Worm (Caenorhabditis elegans) whole organism, late embryonic: Measurements from ENCODE around the gene idpb-4.

Source experiments
- C08G9.2 ChIP-seq: sonication (generic microtip); optimal IDR thresholded peaks from 2 replicates; lab custom pipeline; 2016; ENCODE audit warnings: mild to moderate bottlenecking, missing genetic modification characterization, moderate library complexity, missing compliant biosample characterization
- C38D4.7 ChIP-seq: fragments of 200-800 bp; sonication (Bioruptor generic); optimal IDR thresholded peaks from 2 replicates; lab custom pipeline; 2018; ENCODE audit warnings: mild to moderate bottlenecking, missing genetic modification characterization, moderate library complexity, missing compliant biosample characterization
- K02D7.2 ChIP-seq: sonication (generic microtip); optimal IDR thresholded peaks from 2 replicates; lab custom pipeline; 2017; ENCODE audit warnings: mild to moderate bottlenecking, missing genetic modification characterization, missing compliant biosample characterization
- ceh-18 ChIP-seq: sonication (generic microtip); optimal IDR thresholded peaks from 2 replicates; lab custom pipeline; 2016; ENCODE audit warnings: missing genetic modification characterization, missing compliant biosample characterization
- ceh-2 ChIP-seq: sonication (generic microtip); optimal IDR thresholded peaks from 2 replicates; lab custom pipeline; 2016; ENCODE audit warnings: missing genotype, missing genetic modification characterization, missing compliant biosample characterization
- ceh-24 ChIP-seq: sonication (generic microtip); optimal IDR thresholded peaks from 2 replicates; lab custom pipeline; 2016; ENCODE audit warnings: mild to moderate bottlenecking, missing genetic modification characterization, missing compliant biosample characterization
- ceh-30 ChIP-seq: fragments of 150-350 bp; optimal IDR thresholded peaks from 2 replicates; lab custom pipeline; 2014; ENCODE audit warnings: missing biosample characterization, missing genetic modification characterization
- ceh-45 ChIP-seq: fragments of 200-800 bp; sonication (Bioruptor generic); IDR thresholded peaks from 2 replicates; pipeline ENCODE4 v1.3.6; 2022; ENCODE audit warnings: missing genetic modification reagents, missing genetic modification characterization, missing compliant biosample characterization
- ceh-6 ChIP-seq: fragments of 200-800 bp; sonication (Bioruptor generic); optimal IDR thresholded peaks from 2 replicates; lab custom pipeline; 2018; ENCODE audit warnings: mild to moderate bottlenecking, missing genetic modification characterization, missing compliant biosample characterization
- che-1 ChIP-seq: sonication (generic microtip); optimal IDR thresholded peaks from 2 replicates; lab custom pipeline; 2016; ENCODE audit warnings: mild to moderate bottlenecking, missing genetic modification characterization, missing compliant biosample characterization
- dmd-4 ChIP-seq: sonication (generic microtip); optimal IDR thresholded peaks from 2 replicates; lab custom pipeline; 2016; ENCODE audit warnings: borderline replicate concordance, missing genetic modification characterization, missing compliant biosample characterization
- dve-1 ChIP-seq: sonication (generic microtip); optimal IDR thresholded peaks from 2 replicates; lab custom pipeline; 2017; ENCODE audit warnings: antibody characterized with exemption, mild to moderate bottlenecking, missing genetic modification characterization, missing compliant biosample characterization
- elt-2 ChIP-seq: sonication (generic microtip); optimal IDR thresholded peaks from 2 replicates; lab custom pipeline; 2016; ENCODE audit warnings: missing genetic modification reagents, missing genetic modification characterization, missing compliant biosample characterization
- ets-4 ChIP-seq: sonication (generic microtip); optimal IDR thresholded peaks from 2 replicates; lab custom pipeline; 2016; ENCODE audit warnings: missing genetic modification characterization, missing compliant biosample characterization
- eyg-1 ChIP-seq: sonication (generic microtip); optimal IDR thresholded peaks from 2 replicates; lab custom pipeline; 2016; ENCODE audit warnings: missing genotype, missing genetic modification characterization, missing compliant biosample characterization
- fax-1 ChIP-seq: sonication (generic microtip); optimal IDR thresholded peaks from 2 replicates; lab custom pipeline; 2016; ENCODE audit warnings: missing genotype, missing genetic modification characterization, missing compliant biosample characterization
- fkh-10 ChIP-seq: fragments of 150-350 bp; optimal IDR thresholded peaks from 2 replicates; lab custom pipeline; 2014; ENCODE audit warnings: missing biosample characterization, missing genetic modification reagents, missing genetic modification characterization
- fkh-6 ChIP-seq: sonication (generic microtip); optimal IDR thresholded peaks from 2 replicates; lab custom pipeline; 2016; ENCODE audit warnings: missing genetic modification characterization, missing compliant biosample characterization
- hlh-13 ChIP-seq: fragments of 200-800 bp; sonication (Bioruptor generic); optimal IDR thresholded peaks from 2 replicates; lab custom pipeline; 2018; ENCODE audit warnings: mild to moderate bottlenecking, missing genetic modification characterization, missing compliant biosample characterization
- hlh-15 ChIP-seq: sonication (generic microtip); optimal IDR thresholded peaks from 2 replicates; lab custom pipeline; 2016; ENCODE audit warnings: missing genetic modification characterization, missing compliant biosample characterization
- hlh-30 ChIP-seq: sonication (generic microtip); optimal IDR thresholded peaks from 2 replicates; lab custom pipeline; 2017; ENCODE audit warnings: antibody characterized with exemption, missing genetic modification characterization, missing compliant biosample characterization; ENCODE audit not compliant: insufficient read depth
- lim-6 ChIP-seq: sonication (generic microtip); optimal IDR thresholded peaks from 2 replicates; lab custom pipeline; 2016; ENCODE audit warnings: missing genetic modification characterization, missing compliant biosample characterization
- lin-11 ChIP-seq: fragments of 200-800 bp; sonication (Bioruptor generic); optimal IDR thresholded peaks from 2 replicates; lab custom pipeline; 2018; ENCODE audit warnings: mild to moderate bottlenecking, missing genetic modification characterization, missing compliant biosample characterization
- madf-2 ChIP-seq: sonication (generic microtip); optimal IDR thresholded peaks from 2 replicates; lab custom pipeline; 2017; ENCODE audit warnings: missing genetic modification characterization, missing compliant biosample characterization
- mec-3 ChIP-seq: sonication (generic microtip); optimal IDR thresholded peaks from 2 replicates; lab custom pipeline; 2016; ENCODE audit warnings: borderline replicate concordance, missing genetic modification characterization, missing compliant biosample characterization
- nhr-232 ChIP-seq: sonication (generic microtip); optimal IDR thresholded peaks from 2 replicates; lab custom pipeline; 2016; ENCODE audit warnings: missing genetic modification characterization, missing compliant biosample characterization
- pag-3 ChIP-seq: sonication (generic microtip); optimal IDR thresholded peaks from 2 replicates; lab custom pipeline; 2016; ENCODE audit warnings: missing compliant biosample characterization, missing genetic modification characterization, borderline replicate concordance
- pat-9 ChIP-seq: fragments of 200-800 bp; sonication (Bioruptor generic); optimal IDR thresholded peaks from 2 replicates; lab custom pipeline; 2018; ENCODE audit warnings: mild to moderate bottlenecking, missing genetic modification characterization, moderate library complexity, missing compliant biosample characterization
- pax-1 ChIP-seq: fragments of 150-350 bp; optimal IDR thresholded peaks from 2 replicates; lab custom pipeline; 2014; ENCODE audit warnings: missing biosample characterization, missing genetic modification characterization
- pha-2 ChIP-seq: sonication (generic microtip); optimal IDR thresholded peaks from 2 replicates; lab custom pipeline; 2017; ENCODE audit warnings: mild to moderate bottlenecking, missing genetic modification characterization, missing compliant biosample characterization
- pqm-1 ChIP-seq: sonication (generic microtip); optimal IDR thresholded peaks from 2 replicates; lab custom pipeline; 2016; ENCODE audit warnings: missing genetic modification characterization, missing compliant biosample characterization
- ref-2 ChIP-seq: sonication (generic microtip); optimal IDR thresholded peaks from 2 replicates; lab custom pipeline; 2016; ENCODE audit warnings: missing genetic modification characterization, missing compliant biosample characterization
- sdc-2 ChIP-seq: sonication (generic microtip); optimal IDR thresholded peaks from 2 replicates; lab custom pipeline; 2016; ENCODE audit warnings: missing genotype, missing genetic modification characterization, missing compliant biosample characterization
- sox-2 ChIP-seq: fragments of 200-800 bp; sonication (Bioruptor generic); IDR thresholded peaks from 2 replicates; pipeline ENCODE4 v1.3.6; 2022; ENCODE audit warnings: missing genetic modification reagents, missing genetic modification characterization, missing compliant biosample characterization
- sox-4 ChIP-seq: sonication (generic microtip); optimal IDR thresholded peaks from 2 replicates; lab custom pipeline; 2017; ENCODE audit warnings: mild to moderate bottlenecking, missing genetic modification characterization, inconsistent platforms, missing compliant biosample characterization
- ttx-3 ChIP-seq: sonication (generic microtip); optimal IDR thresholded peaks from 2 replicates; lab custom pipeline; 2016; ENCODE audit warnings: missing genetic modification reagents, missing genetic modification characterization, missing compliant biosample characterization
- unc-42 ChIP-seq: sonication (generic microtip); optimal IDR thresholded peaks from 2 replicates; lab custom pipeline; 2016; ENCODE audit warnings: missing genotype, missing genetic modification characterization, missing compliant biosample characterization
- unc-55 ChIP-seq: sonication (generic microtip); optimal IDR thresholded peaks from 2 replicates; lab custom pipeline; 2017; ENCODE audit warnings: missing biosample characterization, missing genetic modification reagents, missing genetic modification characterization
- unc-86 ChIP-seq: sonication (generic microtip); optimal IDR thresholded peaks from 2 replicates; lab custom pipeline; 2016; ENCODE audit warnings: missing genetic modification characterization, missing compliant biosample characterization
- zip-5 ChIP-seq: sonication (generic microtip); optimal IDR thresholded peaks from 2 replicates; lab custom pipeline; 2016; ENCODE audit warnings: missing genetic modification characterization, missing compliant biosample characterization

idpb-4 gene

ce11 chrII:8769375-8769774, 32.0 kb upstream of the idpb-4 start (continued):
- TF ChIP-seq fax-1 (tag; lab: Kevin White, UChicago) (no peak), ref-2 (peak; percentile 18), sox-4 (no peak), hlh-15 (tag; lab: Kevin White, UChicago) (no peak), unc-42 (peak; percentile 21), pat-9 (tag; lab: Kevin White, UChicago) (no peak)
- TF ChIP-seq, all 69 proteins: peak for 5

ce11 chrII:8766897-8767296, 29.5 kb upstream of the idpb-4 start, which contains the start of gene pah-1:
TSS of gene pah-1 (minus strand) at chrII:8766997.
- no peak for TF ChIP-seq unc-55 (GFP tag; lab: Kevin White, UChicago)
- TF ChIP-seq hlh-30 (tag; lab: Kevin White, UChicago): no peak
- TF ChIP-seq ttx-3 (tag; lab: Kevin White, UChicago): no peak
- TF ChIP-seq sdc-2 (tag; lab: Kevin White, UChicago): no peak
- TF ChIP-seq dmd-4 (tag; lab: Kevin White, UChicago): no peak
- TF ChIP-seq ceh-24 (tag; lab: Kevin White, UChicago): no peak
- no peak for TF ChIP-seq sox-2 (GFP tag; lab: Robert Waterston, UW)
- no peak for TF ChIP-seq hlh-13 (GFP tag; lab: Kevin White, UChicago)
- no peak for TF ChIP-seq C38D4.7 (GFP tag; lab: Kevin White, UChicago)
- TF ChIP-seq ceh-6 (GFP tag; lab: Kevin White, UChicago): no peak
- TF ChIP-seq, all 69 proteins: peak for 0

- TF ChIP-seq eyg-1 (tag; lab: Kevin White, UChicago): no peak
- no peak for TF ChIP-seq pax-1 (tag; lab: Kevin White, UChicago)
- no peak for TF ChIP-seq sox-4
- no peak for TF ChIP-seq lin-11
Observed at ce11 chrII:8766475-8766874, 29.1 kb upstream of the idpb-4 start, which contains the start of the genes nsph-1.1 and K08F8.15. TSS of gene nsph-1.1 (plus strand) at chrII:8766775. TSS of gene K08F8.15 (plus strand) at chrII:8766809.

- TF ChIP-seq sox-2 (GFP tag; lab: Robert Waterston, UW): no peak
- no peak for TF ChIP-seq nhr-232 (tag; lab: Kevin White, UChicago)
- no peak for TF ChIP-seq dve-1 (tag; lab: Kevin White, UChicago)
- no peak for TF ChIP-seq pax-1 (tag; lab: Kevin White, UChicago)
- TF ChIP-seq K02D7.2 (tag; lab: Kevin White, UChicago): no peak
- TF ChIP-seq, all 69 proteins: peak for 0
Observed at ce11 chrII:8765131-8765530, 27.8 kb upstream of the idpb-4 start.

ce11 chrII:8764332-8764731, 27.0 kb upstream of the idpb-4 start:
- TF ChIP-seq lim-6 (tag; lab: Kevin White, UChicago): no peak
- no peak for TF ChIP-seq unc-86 (tag; lab: Kevin White, UChicago)
- TF ChIP-seq lin-11: no peak
- no peak for TF ChIP-seq ceh-2 (tag; lab: Kevin White, UChicago)
- no peak for TF ChIP-seq zip-5 (tag; lab: Kevin White, UChicago)
- TF ChIP-seq hlh-30 (tag; lab: Kevin White, UChicago): no peak
- no peak for TF ChIP-seq pax-1 (tag; lab: Kevin White, UChicago)
- no peak for TF ChIP-seq elt-2
- no peak for TF ChIP-seq K02D7.2 (tag; lab: Kevin White, UChicago)

ce11 chrII:8763367-8763766, 26.0 kb upstream of the idpb-4 start:
- no peak for TF ChIP-seq fax-1 (tag; lab: Kevin White, UChicago)
- TF ChIP-seq pha-2 (tag; lab: Kevin White, UChicago): no peak
- TF ChIP-seq che-1 (tag; lab: Kevin White, UChicago): no peak
- TF ChIP-seq ceh-30 (tag; lab: Kevin White, UChicago): no peak
- TF ChIP-seq sdc-2 (tag; lab: Kevin White, UChicago): no peak
- no peak for TF ChIP-seq ttx-3 (tag; lab: Kevin White, UChicago)
- TF ChIP-seq mec-3: no peak
- no peak for TF ChIP-seq ceh-24 (tag; lab: Kevin White, UChicago)
- no peak for TF ChIP-seq ceh-18 (tag; lab: Kevin White, UChicago)
- TF ChIP-seq lim-6 (tag; lab: Kevin White, UChicago): no peak
- no peak for TF ChIP-seq unc-42
- TF ChIP-seq fkh-6 (tag; lab: Kevin White, UChicago): no peak
- no peak for TF ChIP-seq fkh-10
- no peak for TF ChIP-seq ets-4 (tag; lab: Kevin White, UChicago)
- no peak for TF ChIP-seq madf-2 (tag; lab: Kevin White, UChicago)
- no peak for TF ChIP-seq dve-1 (tag; lab: Kevin White, UChicago)
- TF ChIP-seq ceh-45 (GFP tag; lab: Robert Waterston, UW): no peak
- TF ChIP-seq pqm-1: no peak
- TF ChIP-seq pag-3 (tag; lab: Kevin White, UChicago): no peak
- no peak for TF ChIP-seq C08G9.2 (tag; lab: Kevin White, UChicago)
